Comparison of ENCODE assay signal across 1 fruit fly cellular context in the genomic region with DNA sequence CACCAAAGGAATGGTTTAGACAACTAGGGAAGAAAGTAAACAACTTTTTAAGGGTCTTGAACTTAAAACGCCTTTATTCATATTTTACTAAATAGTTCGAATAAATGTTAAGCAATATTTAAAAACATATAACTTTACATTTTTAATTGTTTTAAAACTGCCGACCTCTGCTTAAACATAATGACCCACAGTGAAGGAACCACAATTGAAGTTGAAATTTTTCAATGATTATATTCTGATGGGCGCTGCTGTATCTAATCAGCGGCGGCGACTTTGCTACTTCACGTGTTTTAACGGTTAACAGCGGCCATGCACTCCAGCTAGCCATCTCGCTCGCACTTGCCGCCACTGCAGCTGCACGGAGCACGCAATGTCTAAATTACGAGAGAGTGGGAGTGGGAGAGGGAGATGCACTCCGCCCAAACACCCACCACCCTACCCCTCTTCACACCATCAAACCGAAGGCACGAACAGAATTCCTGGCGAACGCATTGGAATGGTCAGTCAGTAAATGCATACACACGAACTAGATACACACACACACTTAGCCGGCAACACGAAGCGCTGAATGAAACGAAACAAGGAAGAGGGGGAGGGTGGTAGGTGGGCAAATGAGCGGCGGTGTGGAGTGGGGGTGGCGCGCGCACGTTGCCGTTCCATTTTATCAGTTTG.
TF ChIP-seq lines count a peak whose summit lies in the region.

No protein-coding gene starts in this region.

TF ChIP-seq in whole organism, embryonic, 481 proteins besides CTCF, POLR2A, EP300 and RAD21 (continued from another document and continues in another):
- TF ChIP-seq lilli (GFP tag; optimal IDR thresholded peaks at IDR 0.05; lab: Kevin White, UChicago) = peak; percentile 56
- TF ChIP-seq Rx (GFP tag; IDR thresholded peaks at IDR 0.05; lab: Robert Waterston, UW) = peak; percentile 16; the same call in 1 of the 2 replicates
- peak; percentile 79 for TF ChIP-seq phol (tag; optimal IDR thresholded peaks at IDR 0.05; lab: Kevin White, UChicago)
- peak; percentile 67 for TF ChIP-seq CG8924 (tag; optimal IDR thresholded peaks at IDR 0.05; lab: Kevin White, UChicago)
- peak; percentile 67 for TF ChIP-seq CG10209 (GFP tag; optimal IDR thresholded peaks at IDR 0.05; lab: Kevin White, UChicago)
- peak; percentile 32 for TF ChIP-seq chn (GFP tag; optimal IDR thresholded peaks at IDR 0.05; lab: Kevin White, UChicago)
- TF ChIP-seq CG15601 (tag; optimal IDR thresholded peaks at IDR 0.05; lab: Kevin White, UChicago) = peak; percentile 65
- TF ChIP-seq fu2 (GFP tag; optimal IDR thresholded peaks at IDR 0.05; lab: Kevin White, UChicago) = peak; percentile 33
- TF ChIP-seq CG6654 (GFP tag; optimal IDR thresholded peaks at IDR 0.05; lab: Kevin White, UChicago) = peak; percentile 24
- TF ChIP-seq CG16863 (GFP tag; optimal IDR thresholded peaks at IDR 0.05; lab: Kevin White, UChicago) = peak; percentile 38
- peak; percentile 76 for TF ChIP-seq Sox102F (GFP tag; optimal IDR thresholded peaks at IDR 0.05; lab: Kevin White, UChicago)
- no peak for TF ChIP-seq CG15696 (tag; optimal IDR thresholded peaks at IDR 0.05; lab: Kevin White, UChicago)
- TF ChIP-seq CG34422 (GFP tag; IDR thresholded peaks at IDR 0.05; lab: Robert Waterston, UW) = no peak
- no peak for TF ChIP-seq CG42726 (GFP tag; IDR thresholded peaks at IDR 0.05; lab: Robert Waterston, UW; ENCODE audit: partially characterized antibody)
- peak; percentile 40; the same call in 1 of the 2 replicates for TF ChIP-seq ara (GFP tag; IDR thresholded peaks at IDR 0.05; lab: Robert Waterston, UW)
- TF ChIP-seq pho (GFP tag; optimal IDR thresholded peaks at IDR 0.05; lab: Kevin White, UChicago) = peak; percentile 11
- TF ChIP-seq CG17361 (GFP tag; IDR thresholded peaks at IDR 0.05; lab: Robert Waterston, UW) = peak; percentile 66; the same call in 2 of the 3 replicates
- no peak for TF ChIP-seq CG16779 (GFP tag; IDR thresholded peaks at IDR 0.05; lab: Robert Waterston, UW)
- peak; percentile 31 for TF ChIP-seq Bteb2 (GFP tag; optimal IDR thresholded peaks at IDR 0.05; lab: Kevin White, UChicago)
- peak; percentile 29 for TF ChIP-seq scrt (GFP tag; optimal IDR thresholded peaks at IDR 0.05; lab: Kevin White, UChicago)
- TF ChIP-seq CG17829 (tag; optimal IDR thresholded peaks at IDR 0.05; lab: Kevin White, UChicago) = peak; percentile 49
- TF ChIP-seq CG10366 (GFP tag; IDR thresholded peaks at IDR 0.05; lab: Robert Waterston, UW) = peak; percentile 29; the same call in 1 of the 2 replicates
- peak; percentile 51 for TF ChIP-seq Ptx1 (GFP tag; IDR thresholded peaks at IDR 0.05; lab: Robert Waterston, UW)
- TF ChIP-seq Ssrp (tag; optimal IDR thresholded peaks at IDR 0.05; lab: Kevin White, UChicago) = peak; percentile 77
- peak; percentile 46 for TF ChIP-seq CG5180 (GFP tag; optimal IDR thresholded peaks at IDR 0.05; lab: Kevin White, UChicago)
- TF ChIP-seq nmo (GFP tag; optimal IDR thresholded peaks at IDR 0.05; lab: Kevin White, UChicago) = peak; percentile 77
- peak; percentile 64 for TF ChIP-seq CG14014 (GFP tag; IDR thresholded peaks at IDR 0.05; lab: Robert Waterston, UW)
- no peak for TF ChIP-seq Optix (GFP tag; IDR thresholded peaks at IDR 0.05; lab: Robert Waterston, UW)
- peak; percentile 58 for TF ChIP-seq CG15011 (GFP tag; optimal IDR thresholded peaks at IDR 0.05; lab: Kevin White, UChicago)
- no peak for TF ChIP-seq her (GFP tag; optimal IDR thresholded peaks at IDR 0.05; lab: Kevin White, UChicago)
- TF ChIP-seq CG6791 (GFP tag; IDR thresholded peaks at IDR 0.05; lab: Robert Waterston, UW; ENCODE audit: partially characterized antibody) = peak; percentile 33; the same call in 1 of the 3 replicates
- TF ChIP-seq chif (GFP tag; optimal IDR thresholded peaks at IDR 0.05; lab: Kevin White, UChicago) = peak; percentile 19 to 30
- peak; percentile 57 for TF ChIP-seq CG2875 (GFP tag; optimal IDR thresholded peaks at IDR 0.05; lab: Kevin White, UChicago)
- peak; percentile 61 for TF ChIP-seq Asciz (GFP tag; optimal IDR thresholded peaks at IDR 0.05; lab: Kevin White, UChicago)
- peak; percentile 28 for TF ChIP-seq CG12155 (GFP tag; optimal IDR thresholded peaks at IDR 0.05; lab: Kevin White, UChicago)
- 0 out of 2 replicates have a peak, but pooled peaks have one; percentile 34 for TF ChIP-seq H2.0 (GFP tag; IDR thresholded peaks at IDR 0.05; lab: Robert Waterston, UW)
- peak; percentile 18 for TF ChIP-seq CG4854 (GFP tag; optimal IDR thresholded peaks at IDR 0.05; lab: Kevin White, UChicago)
- no peak for TF ChIP-seq Tbp (GFP tag; optimal IDR thresholded peaks at IDR 0.05; lab: Kevin White, UChicago)
- no peak for TF ChIP-seq lov (optimal IDR thresholded peaks at IDR 0.05; lab: Kevin White, UChicago)
- no peak for TF ChIP-seq lov (GFP tag; IDR thresholded peaks at IDR 0.05; lab: Robert Waterston, UW)
- TF ChIP-seq CG6683 (GFP tag; optimal IDR thresholded peaks at IDR 0.05; lab: Kevin White, UChicago) = no peak
- TF ChIP-seq Dek (tag; optimal IDR thresholded peaks at IDR 0.05; lab: Kevin White, UChicago) = peak; percentile 31
- TF ChIP-seq slp2 (GFP tag; optimal IDR thresholded peaks at IDR 0.05; lab: Kevin White, UChicago) = no peak
- peak; percentile 68 for TF ChIP-seq Blimp-1 (GFP tag; optimal IDR thresholded peaks at IDR 0.05; lab: Kevin White, UChicago)
- peak; percentile 11 for TF ChIP-seq Hr3 (GFP tag; optimal IDR thresholded peaks at IDR 0.05; lab: Kevin White, UChicago)
- no peak for TF ChIP-seq Side (GFP tag; optimal IDR thresholded peaks at IDR 0.05; lab: Kevin White, UChicago)
- TF ChIP-seq ci (GFP tag; IDR thresholded peaks at IDR 0.05; lab: Robert Waterston, UW) = no peak
- TF ChIP-seq Fer1 (GFP tag; optimal IDR thresholded peaks at IDR 0.05; lab: Kevin White, UChicago) = peak; percentile 64
- TF ChIP-seq BtbVII (GFP tag; optimal IDR thresholded peaks at IDR 0.05; lab: Kevin White, UChicago) = peak; percentile 30
- TF ChIP-seq Bdp1 (GFP tag; optimal IDR thresholded peaks at IDR 0.05; lab: Kevin White, UChicago) = peak; percentile 18
- peak in 1 of 2 experiments; percentile 61 for TF ChIP-seq eve (GFP tag; optimal IDR thresholded peaks at IDR 0.05; lab: Kevin White, UChicago)
- TF ChIP-seq hkb (optimal IDR thresholded peaks at IDR 0.05; lab: Kevin White, UChicago) = no peak
- peak; percentile 35; the same call in 1 of the 2 replicates for TF ChIP-seq hkb (GFP tag; IDR thresholded peaks at IDR 0.05; lab: Robert Waterston, UW)
- peak; percentile 16 for TF ChIP-seq Atf-2 (GFP tag; optimal IDR thresholded peaks at IDR 0.05; lab: Kevin White, UChicago)
- peak; percentile 15; the same call in 1 of the 2 replicates for TF ChIP-seq gsb (GFP tag; IDR thresholded peaks at IDR 0.05; lab: Robert Waterston, UW)
- peak; percentile 42 for TF ChIP-seq CG9215 (GFP tag; IDR thresholded peaks at IDR 0.05; lab: Robert Waterston, UW)
- peak; percentile 19 for TF ChIP-seq gcm (GFP tag; optimal IDR thresholded peaks at IDR 0.05; lab: Kevin White, UChicago)
- peak; percentile 79 for TF ChIP-seq kni (GFP tag; optimal IDR thresholded peaks at IDR 0.05; lab: Kevin White, UChicago)
- TF ChIP-seq CG17328 (GFP tag; IDR thresholded peaks at IDR 0.05; lab: Robert Waterston, UW) = 0 out of 2 replicates have a peak, but pooled peaks have one; percentile 31
- peak; percentile 50 for TF ChIP-seq CG4424 (GFP tag; optimal IDR thresholded peaks at IDR 0.05; lab: Kevin White, UChicago)
- TF ChIP-seq CG18599 (GFP tag; optimal IDR thresholded peaks at IDR 0.05; lab: Kevin White, UChicago) = peak; percentile 63
- TF ChIP-seq Mrtf (GFP tag; IDR thresholded peaks at IDR 0.05; lab: Robert Waterston, UW) = peak; percentile 36; the same call in 1 of the 3 replicates
- TF ChIP-seq Ets65A (GFP tag; lab: Kevin White, UChicago) = peak; percentile 18
- TF ChIP-seq klu (GFP tag; IDR thresholded peaks at IDR 0.05; lab: Robert Waterston, UW) = 0 out of 2 replicates have a peak, but pooled peaks have one; percentile 8
- no peak for TF ChIP-seq CHES-1-like (GFP tag; optimal IDR thresholded peaks at IDR 0.05; lab: Kevin White, UChicago)
- TF ChIP-seq Deaf1 (tag; optimal IDR thresholded peaks at IDR 0.05; lab: Kevin White, UChicago) = peak; percentile 72
- peak; percentile 89 for TF ChIP-seq sens (GFP tag; lab: Kevin White, UChicago)
- TF ChIP-seq CG5953 (GFP tag; IDR thresholded peaks at IDR 0.05; lab: Robert Waterston, UW) = no peak
- peak; percentile 33; the same call in 1 of the 2 replicates for TF ChIP-seq esg (GFP tag; conservative IDR thresholded peaks at IDR 0.05; lab: Robert Waterston, UW)
- peak; percentile 14 for TF ChIP-seq Abd-B (GFP tag; optimal IDR thresholded peaks at IDR 0.05; lab: Kevin White, UChicago)
- TF ChIP-seq ERR (GFP tag; optimal IDR thresholded peaks at IDR 0.05; lab: Kevin White, UChicago) = no peak
- peak; percentile 28; the same call in 1 of the 2 replicates for TF ChIP-seq CG3847 (GFP tag; IDR thresholded peaks at IDR 0.05; lab: Robert Waterston, UW)
- TF ChIP-seq CG1792 (GFP tag; optimal IDR thresholded peaks at IDR 0.05; lab: Kevin White, UChicago) = no peak
- TF ChIP-seq CG32772 (GFP tag; IDR thresholded peaks at IDR 0.05; lab: Robert Waterston, UW) = peak; percentile 42; the same call in 1 of the 2 replicates
- no peak for TF ChIP-seq grn (GFP tag; optimal IDR thresholded peaks at IDR 0.05; lab: Kevin White, UChicago)
- no peak for TF ChIP-seq Dfd (GFP tag; optimal IDR thresholded peaks at IDR 0.05; lab: Kevin White, UChicago)
- TF ChIP-seq nerfin-2 (GFP tag; IDR thresholded peaks at IDR 0.05; lab: Robert Waterston, UW; ENCODE audit: partially characterized antibody) = no peak
- peak; percentile 70 for TF ChIP-seq lab (GFP tag; optimal IDR thresholded peaks at IDR 0.05; lab: Kevin White, UChicago)
- TF ChIP-seq CG17385 (GFP tag; optimal IDR thresholded peaks at IDR 0.05; lab: Kevin White, UChicago) = peak; percentile 40
- peak; percentile 32 for TF ChIP-seq CG18619 (GFP tag; optimal IDR thresholded peaks at IDR 0.05; lab: Kevin White, UChicago)
- TF ChIP-seq tgo (GFP tag; IDR thresholded peaks at IDR 0.05; lab: Robert Waterston, UW) = peak; percentile 46; the same call in 1 of the 3 replicates
- peak; percentile 45 for TF ChIP-seq CG9817 (tag; optimal IDR thresholded peaks at IDR 0.05; lab: Kevin White, UChicago)
- peak; percentile 56 for TF ChIP-seq bcd (GFP tag; optimal IDR thresholded peaks at IDR 0.05; lab: Kevin White, UChicago)
- TF ChIP-seq CG11723 (GFP tag; optimal IDR thresholded peaks at IDR 0.05; lab: Kevin White, UChicago) = no peak
- TF ChIP-seq CG7745 (tag; optimal IDR thresholded peaks at IDR 0.05; lab: Kevin White, UChicago) = no peak
- peak; percentile 6 for TF ChIP-seq Hand (GFP tag; optimal IDR thresholded peaks at IDR 0.05; lab: Kevin White, UChicago)
- peak; percentile 69 for TF ChIP-seq CG17359 (tag; optimal IDR thresholded peaks at IDR 0.05; lab: Kevin White, UChicago)
- 0 out of 3 replicates have a peak, but pooled peaks have one; percentile 34 for TF ChIP-seq gce (GFP tag; IDR thresholded peaks at IDR 0.05; lab: Robert Waterston, UW)
- peak; percentile 4 for TF ChIP-seq CG17802 (tag; optimal IDR thresholded peaks at IDR 0.05; lab: Kevin White, UChicago)
- TF ChIP-seq sqz (GFP tag; optimal IDR thresholded peaks at IDR 0.05; lab: Kevin White, UChicago) = no peak
- peak; percentile 61 for TF ChIP-seq Atf6 (GFP tag; IDR thresholded peaks at IDR 0.05; lab: Robert Waterston, UW)
- TF ChIP-seq Chrac-16 (GFP tag; optimal IDR thresholded peaks at IDR 0.05; lab: Kevin White, UChicago) = peak; percentile 1
- peak; percentile 12 for TF ChIP-seq CG3407 (GFP tag; optimal IDR thresholded peaks at IDR 0.05; lab: Kevin White, UChicago)
- TF ChIP-seq dysf (GFP tag; IDR thresholded peaks at IDR 0.05; lab: Robert Waterston, UW) = peak; percentile 74; the same call in 2 of the 3 replicates
- TF ChIP-seq CG18262 (tag; optimal IDR thresholded peaks at IDR 0.05; lab: Kevin White, UChicago) = peak; percentile 74
- TF ChIP-seq CG12391 (tag; optimal IDR thresholded peaks at IDR 0.05; lab: Kevin White, UChicago) = peak; percentile 73
- peak; percentile 15; the same call in 1 of the 2 replicates for TF ChIP-seq ssp (GFP tag; IDR thresholded peaks at IDR 0.05; lab: Robert Waterston, UW)
- TF ChIP-seq Meics (GFP tag; optimal IDR thresholded peaks at IDR 0.05; lab: Kevin White, UChicago) = peak; percentile 67
- peak; percentile 69 for TF ChIP-seq PHDP (tag; optimal IDR thresholded peaks at IDR 0.05; lab: Kevin White, UChicago)
- no peak for TF ChIP-seq Antp (GFP tag; optimal IDR thresholded peaks at IDR 0.05; lab: Kevin White, UChicago)
- TF ChIP-seq Rfx (GFP tag; IDR thresholded peaks at IDR 0.05; lab: Robert Waterston, UW) = peak; percentile 51
- no peak for TF ChIP-seq exex (tag; optimal IDR thresholded peaks at IDR 0.05; lab: Kevin White, UChicago)
- no peak for TF ChIP-seq CG12071 (GFP tag; optimal IDR thresholded peaks at IDR 0.05; lab: Kevin White, UChicago)
- TF ChIP-seq nau (GFP tag; optimal IDR thresholded peaks at IDR 0.05; lab: Kevin White, UChicago) = no peak
- TF ChIP-seq Jarid2 (GFP tag; optimal IDR thresholded peaks at IDR 0.05; lab: Kevin White, UChicago) = peak; percentile 48
- peak; percentile 3 for TF ChIP-seq CG12299 (tag; optimal IDR thresholded peaks at IDR 0.05; lab: Kevin White, UChicago)
- TF ChIP-seq HmgD (GFP tag; optimal IDR thresholded peaks at IDR 0.05; lab: Kevin White, UChicago) = no peak
- TF ChIP-seq CG8089 (GFP tag; optimal IDR thresholded peaks at IDR 0.05; lab: Kevin White, UChicago) = no peak
- TF ChIP-seq Sox100B (GFP tag; optimal IDR thresholded peaks at IDR 0.05; lab: Kevin White, UChicago) = peak; percentile 53
- no peak for TF ChIP-seq CG10543 (GFP tag; optimal IDR thresholded peaks at IDR 0.05; lab: Kevin White, UChicago)
- TF ChIP-seq CG1529 (GFP tag; optimal IDR thresholded peaks at IDR 0.05; lab: Kevin White, UChicago) = peak; percentile 72
- TF ChIP-seq B-H1 (GFP tag; IDR thresholded peaks at IDR 0.05; lab: Robert Waterston, UW) = peak; percentile 23; the same call in 1 of the 3 replicates
- TF ChIP-seq CG4404 (GFP tag; IDR thresholded peaks at IDR 0.05; lab: Robert Waterston, UW) = no peak
- peak; percentile 67 for TF ChIP-seq CG3281 (GFP tag; optimal IDR thresholded peaks at IDR 0.05; lab: Kevin White, UChicago)
- TF ChIP-seq HHEX (GFP tag; optimal IDR thresholded peaks at IDR 0.05; lab: Kevin White, UChicago) = peak; percentile 54
- TF ChIP-seq org-1 (GFP tag; optimal IDR thresholded peaks at IDR 0.05; lab: Kevin White, UChicago) = peak; percentile 28
- TF ChIP-seq CG14441 (GFP tag; IDR thresholded peaks at IDR 0.05; lab: Robert Waterston, UW) = no peak; the same call in 1 of the 2 replicates
- peak; percentile 43 for TF ChIP-seq CG18476 (GFP tag; optimal IDR thresholded peaks at IDR 0.05; lab: Kevin White, UChicago)
- peak; percentile 77 for TF ChIP-seq CG15269 (tag; optimal IDR thresholded peaks at IDR 0.05; lab: Kevin White, UChicago)
- TF ChIP-seq dmrt11E (tag; optimal IDR thresholded peaks at IDR 0.05; lab: Kevin White, UChicago) = peak; percentile 39
- no peak for TF ChIP-seq CG11247 (GFP tag; IDR thresholded peaks at IDR 0.05; lab: Robert Waterston, UW)
